Fruit fly (Drosophila melanogaster) whole organism, adult: Measurements from ENCODE around the gene CG2104.

Experiments used
- CG11617 ChIP-seq: fragments of 200-800 bp; sonication (Bioruptor generic); optimal IDR thresholded peaks from 2 replicates; lab custom pipeline; 2017; ENCODE audit warnings: mild to moderate bottlenecking, missing biosample characterization, missing genetic modification reagents, missing genetic modification characterization
- CG12768 ChIP-seq: fragments of 200-800 bp; sonication (Bioruptor generic); optimal IDR thresholded peaks from 2 replicates; lab custom pipeline; 2017; ENCODE audit warnings: missing biosample characterization, missing genetic modification characterization, mild to moderate bottlenecking, moderate library complexity, missing genetic modification reagents
- CG14711 ChIP-seq: fragments of 200-800 bp; sonication (Bioruptor generic); optimal IDR thresholded peaks from 2 replicates; lab custom pipeline; 2018; ENCODE audit warnings: missing biosample characterization, mild to moderate bottlenecking, missing genetic modification characterization, moderate library complexity
- CG1620 ChIP-seq: fragments of 200-800 bp; sonication (Bioruptor generic); optimal IDR thresholded peaks from 2 replicates; lab custom pipeline; 2016; ENCODE audit warnings: missing biosample characterization, missing genetic modification characterization
- CG33017 ChIP-seq: fragments of 200-800 bp; sonication (Bioruptor generic); optimal IDR thresholded peaks from 2 replicates; lab custom pipeline; 2018; ENCODE audit warnings: missing biosample characterization, mild to moderate bottlenecking, missing genetic modification characterization, moderate library complexity
- CG5204 ChIP-seq: fragments of 200-800 bp; sonication (Bioruptor generic); optimal IDR thresholded peaks from 2 replicates; lab custom pipeline; 2016; ENCODE audit warnings: missing biosample characterization, missing genetic modification characterization
- CG7045 ChIP-seq: fragments of 200-800 bp; sonication (Bioruptor generic); optimal IDR thresholded peaks from 2 replicates; lab custom pipeline; 2017; ENCODE audit warnings: missing biosample characterization, mild to moderate bottlenecking, missing genetic modification characterization
- CG7101 ChIP-seq: fragments of 200-800 bp; sonication (Bioruptor generic); optimal IDR thresholded peaks from 2 replicates; lab custom pipeline; 2018; ENCODE audit warnings: missing biosample characterization, mild to moderate bottlenecking, missing genetic modification characterization, moderate library complexity
- Clk ChIP-seq: fragments of 200-800 bp; sonication (Bioruptor generic); optimal IDR thresholded peaks from 2 replicates; lab custom pipeline; 2017; ENCODE audit warnings: missing biosample characterization, missing genetic modification characterization
- Crg-1 ChIP-seq: fragments of 200-800 bp; sonication (Bioruptor generic); optimal IDR thresholded peaks from 2 replicates; lab custom pipeline; 2016; ENCODE audit warnings: missing biosample characterization, missing genetic modification characterization
- Hr96 ChIP-seq: fragments of 200-800 bp; sonication (Bioruptor generic); optimal IDR thresholded peaks from 2 replicates; lab custom pipeline; 2016; ENCODE audit warnings: missing biosample characterization, missing genetic modification characterization
- Mnt ChIP-seq: fragments of 200-800 bp; sonication (Bioruptor generic); optimal IDR thresholded peaks from 2 replicates; lab custom pipeline; 2016; ENCODE audit warnings: missing biosample characterization, mild to moderate bottlenecking, missing genetic modification characterization
- bab1 ChIP-seq: fragments of 200-800 bp; sonication (Bioruptor generic); optimal IDR thresholded peaks from 3 replicates; lab custom pipeline; 2019; ENCODE audit warnings: missing biosample characterization, mild to moderate bottlenecking, missing genetic modification characterization, moderate library complexity
- cic ChIP-seq: fragments of 200-800 bp; sonication (Bioruptor generic); optimal IDR thresholded peaks from 2 replicates; lab custom pipeline; 2017; ENCODE audit warnings: missing biosample characterization, mild to moderate bottlenecking, missing genetic modification characterization, moderate library complexity
- cnc ChIP-seq, 2 experiments: fragments of >200 bp; optimal IDR thresholded peaks; 2 replicates each; lab custom pipeline; 2017
- kay ChIP-seq: fragments of 200-800 bp; sonication (Bioruptor generic); peaks from one replicate; lab custom pipeline; 2016; ENCODE audit warnings: missing biosample characterization, missing genetic modification characterization, borderline replicate concordance
- ovo ChIP-seq: fragments of 200-800 bp; sonication (Bioruptor generic); optimal IDR thresholded peaks from 2 replicates; lab custom pipeline; 2016; ENCODE audit warnings: missing biosample characterization, missing genetic modification characterization
- pad ChIP-seq: fragments of 200-800 bp; sonication (Bioruptor generic); optimal IDR thresholded peaks from 3 replicates; lab custom pipeline; 2017; ENCODE audit warnings: missing biosample characterization, missing genetic modification characterization, mild to moderate bottlenecking, moderate library complexity, missing genetic modification reagents
- tj ChIP-seq: fragments of 200-800 bp; sonication (Bioruptor generic); optimal IDR thresholded peaks from 3 replicates; lab custom pipeline; 2017; ENCODE audit warnings: missing biosample characterization, mild to moderate bottlenecking, missing genetic modification characterization, moderate library complexity
- toe ChIP-seq: fragments of 200-800 bp; sonication (Bioruptor generic); optimal IDR thresholded peaks from 2 replicates; lab custom pipeline; 2016; ENCODE audit warnings: missing biosample characterization, missing genetic modification characterization

CG2104 gene

DNA sequence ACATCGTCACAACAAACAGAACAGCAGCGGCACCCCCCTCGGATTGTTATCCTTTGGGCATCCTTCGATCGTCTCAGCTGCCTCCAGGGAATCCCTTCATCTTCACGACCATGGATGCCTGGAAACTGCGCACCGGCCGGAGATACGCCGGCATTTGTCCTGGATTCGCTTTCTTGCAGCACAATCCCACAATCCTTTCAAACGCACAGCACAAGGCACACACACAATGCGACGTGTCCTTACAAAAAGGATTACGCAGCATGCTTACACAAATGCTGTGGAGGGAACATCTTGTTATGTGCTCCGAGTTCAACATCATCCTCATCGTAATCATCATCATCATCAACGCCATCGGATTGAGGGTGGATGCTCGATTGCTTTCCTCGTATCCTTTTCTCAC, 30.0 kb upstream of the CG2104 start:
- no peak for TF ChIP-seq kay (GFP tag; lab: Kevin White, UChicago)
- TF ChIP-seq CG33017: no peak
- no peak for TF ChIP-seq CG14711 (tag; lab: Kevin White, UChicago)
- TF ChIP-seq tj (GFP tag; lab: Kevin White, UChicago): no peak
- no peak for TF ChIP-seq CG5204 (GFP tag; lab: Kevin White, UChicago)
- TF ChIP-seq CG1620 (GFP tag; lab: Kevin White, UChicago): no peak
- TF ChIP-seq Mnt (GFP tag; lab: Kevin White, UChicago): no peak
- no peak for TF ChIP-seq toe
- no peak for TF ChIP-seq bab1 (GFP tag; lab: Kevin White, UChicago)
- no peak for TF ChIP-seq Crg-1 (GFP tag; lab: Kevin White, UChicago)
- no peak for TF ChIP-seq Clk
- TF ChIP-seq CG12768 (GFP tag; lab: Kevin White, UChicago): no peak
- TF ChIP-seq cnc (optimal IDR thresholded peaks at IDR 0.05; lab: Kevin White, UChicago): no peak
- TF ChIP-seq CG7101: no peak
- no peak for TF ChIP-seq cic
- no peak for TF ChIP-seq Hr96 (GFP tag; lab: Kevin White, UChicago)

DNA sequence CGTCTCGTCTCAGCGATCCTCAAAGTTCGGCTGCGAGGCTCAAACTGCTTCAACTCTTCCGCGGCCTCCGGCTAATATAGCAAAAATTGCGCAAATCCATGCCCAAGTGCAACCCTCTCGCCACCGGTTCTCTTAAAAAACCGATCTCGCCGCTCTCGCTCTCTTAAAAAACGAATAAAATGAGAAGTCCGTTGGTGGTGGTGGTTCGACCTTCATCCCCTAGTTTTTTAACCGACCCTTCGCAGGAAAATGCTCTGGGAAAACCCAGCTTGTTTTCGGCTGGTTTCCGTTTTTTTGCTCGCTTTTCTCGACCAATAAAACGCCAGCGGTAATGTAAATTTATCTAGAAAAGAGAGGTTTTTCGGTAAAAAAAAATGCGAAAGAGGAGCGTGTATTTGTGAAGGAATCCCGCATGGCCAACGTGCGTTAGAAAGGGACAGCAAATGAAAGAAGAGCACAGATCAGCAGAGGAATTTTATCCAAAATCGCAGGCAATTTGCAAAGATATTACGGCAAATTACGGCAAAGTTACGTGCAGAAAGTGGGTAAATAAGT, 23.7 kb upstream of the CG2104 start, which contains the start of gene cas:
Gene cas (minus strand): TSS at position 51 of the 555 bp plus-strand sequence.
- no peak for TF ChIP-seq CG7045 (GFP tag; lab: Kevin White, UChicago)
- TF ChIP-seq CG12768 (GFP tag; lab: Kevin White, UChicago): no peak
- TF ChIP-seq CG1620 (GFP tag; lab: Kevin White, UChicago): no peak
- no peak for TF ChIP-seq Mnt (GFP tag; lab: Kevin White, UChicago)
- TF ChIP-seq CG11617: no peak
- no peak for TF ChIP-seq cic
- TF ChIP-seq CG7101: no peak
- TF ChIP-seq ovo: no peak
- no peak for TF ChIP-seq Hr96 (GFP tag; lab: Kevin White, UChicago)
- TF ChIP-seq pad (GFP tag; lab: Kevin White, UChicago): no peak
- TF ChIP-seq Crg-1 (GFP tag; lab: Kevin White, UChicago): no peak
- TF ChIP-seq toe: no peak
- no peak for TF ChIP-seq CG33017
- no peak for TF ChIP-seq Clk
- TF ChIP-seq tj (GFP tag; lab: Kevin White, UChicago): no peak
- no peak for TF ChIP-seq cnc (optimal IDR thresholded peaks at IDR 0.05; lab: Kevin White, UChicago)
- TF ChIP-seq bab1 (GFP tag; lab: Kevin White, UChicago): no peak

DNA sequence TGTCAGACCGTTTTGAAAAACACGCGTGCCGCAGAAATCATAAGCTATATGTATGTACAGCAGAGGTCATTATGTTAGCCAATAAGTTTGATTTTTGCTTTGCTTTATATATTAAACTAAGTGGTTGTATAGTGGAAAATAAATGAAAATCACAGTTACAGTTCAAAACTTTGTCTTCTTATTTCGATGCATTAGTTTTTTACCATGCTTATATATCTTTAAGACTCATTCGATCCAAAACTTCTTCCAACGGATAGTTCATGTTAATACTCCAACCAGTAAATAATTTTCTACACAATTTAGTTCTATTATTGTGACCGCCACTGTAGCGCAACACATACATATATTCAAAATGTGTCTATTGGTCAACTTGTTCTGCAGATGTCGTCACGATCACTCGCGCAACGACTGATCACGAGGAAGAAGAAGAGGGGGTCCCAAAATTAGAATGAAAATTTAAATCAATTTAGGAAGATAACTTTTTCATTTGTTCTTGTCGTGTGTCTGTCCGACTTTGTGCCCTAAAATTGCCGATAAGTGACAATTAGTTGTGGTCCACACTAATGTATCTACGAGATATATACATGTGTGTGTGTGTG, 12.5 kb upstream of the CG2104 start:
- TF ChIP-seq CG14711 (tag; lab: Kevin White, UChicago) (peak; percentile 11), CG5204 (GFP tag; lab: Kevin White, UChicago) (no peak), toe (peak; percentile 47), bab1 (GFP tag; lab: Kevin White, UChicago) (peak; percentile 23)

DNA sequence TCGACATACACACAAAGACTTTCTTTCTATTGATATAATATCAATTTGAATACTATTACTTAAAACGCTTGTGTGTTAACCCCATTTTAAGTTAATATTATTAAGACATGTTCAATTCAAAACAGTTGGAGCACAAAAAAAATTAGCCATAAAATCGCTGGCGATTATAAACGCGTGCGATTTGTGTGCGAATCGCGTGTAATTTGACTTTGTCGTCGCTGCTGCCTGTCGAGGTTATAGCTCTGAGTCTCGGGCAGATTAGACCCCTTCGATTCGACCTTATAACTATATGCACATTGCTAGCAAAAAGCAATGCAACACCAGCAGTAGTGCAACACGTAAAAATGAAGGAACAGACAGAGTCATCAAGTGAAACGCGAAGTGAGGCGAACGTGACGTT, 11.9 kb upstream of the CG2104 start:
- TF ChIP-seq CG33017 (no peak), Hr96 (GFP tag; lab: Kevin White, UChicago) (no peak), pad (GFP tag; lab: Kevin White, UChicago) (no peak), Clk (no peak), CG7101 (no peak), CG14711 (tag; lab: Kevin White, UChicago) (no peak), CG12768 (GFP tag; lab: Kevin White, UChicago) (no peak), tj (GFP tag; lab: Kevin White, UChicago) (no peak), cic (no peak), toe (no peak), CG5204 (GFP tag; lab: Kevin White, UChicago) (no peak), Mnt (GFP tag; lab: Kevin White, UChicago) (no peak), CG11617 (no peak), Crg-1 (GFP tag; lab: Kevin White, UChicago) (no peak), cnc (optimal IDR thresholded peaks at IDR 0.05; lab: Kevin White, UChicago) (no peak), ovo (no peak), CG7045 (GFP tag; lab: Kevin White, UChicago) (no peak), bab1 (GFP tag; lab: Kevin White, UChicago) (no peak)

DNA sequence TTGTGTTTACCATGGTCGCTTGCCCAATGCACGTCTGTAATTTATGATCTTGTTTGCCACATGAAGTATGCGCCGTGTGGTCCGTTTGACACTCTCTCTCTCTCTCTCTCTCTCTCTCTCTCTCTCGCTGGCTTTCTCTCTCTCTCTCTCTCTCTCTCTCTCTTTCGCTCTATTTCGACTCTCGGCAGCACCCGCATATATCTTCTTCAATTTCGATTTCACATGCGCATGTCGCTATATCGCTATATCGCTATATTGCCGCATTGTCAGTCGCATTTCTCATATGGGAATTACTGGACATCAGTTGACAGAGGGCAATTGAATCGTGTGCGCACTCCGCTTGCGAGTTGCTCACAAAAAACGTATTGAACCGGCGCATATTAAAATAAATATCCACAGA, 8.0 kb upstream of the CG2104 start:
- TF ChIP-seq bab1 (GFP tag; lab: Kevin White, UChicago) (peak; percentile 19), pad (GFP tag; lab: Kevin White, UChicago) (no peak), CG1620 (GFP tag; lab: Kevin White, UChicago) (no peak)

DNA sequence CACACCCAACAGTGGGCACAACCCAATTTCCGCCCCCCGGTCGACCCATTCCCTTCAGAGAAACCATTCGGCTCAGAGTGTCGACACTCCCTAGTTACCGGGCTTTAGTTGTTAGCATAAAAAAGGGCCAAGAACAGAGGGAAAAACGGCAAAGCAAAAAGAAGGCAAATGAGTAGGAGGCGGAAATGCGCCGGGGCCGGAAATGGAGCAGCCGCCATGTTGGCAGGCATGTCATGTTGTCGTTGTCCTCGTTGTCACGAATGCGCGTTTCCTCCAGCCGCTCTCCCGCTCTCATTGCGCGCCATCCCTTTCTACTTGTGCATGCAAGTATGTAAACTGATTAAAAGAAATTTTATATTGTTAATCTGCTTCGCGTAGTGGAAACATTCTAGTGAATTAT, 3.3 kb upstream of the CG2104 start:
- TF ChIP-seq CG5204 (GFP tag; lab: Kevin White, UChicago): no peak
- peak; percentile 23 for TF ChIP-seq CG7045 (GFP tag; lab: Kevin White, UChicago)

DNA sequence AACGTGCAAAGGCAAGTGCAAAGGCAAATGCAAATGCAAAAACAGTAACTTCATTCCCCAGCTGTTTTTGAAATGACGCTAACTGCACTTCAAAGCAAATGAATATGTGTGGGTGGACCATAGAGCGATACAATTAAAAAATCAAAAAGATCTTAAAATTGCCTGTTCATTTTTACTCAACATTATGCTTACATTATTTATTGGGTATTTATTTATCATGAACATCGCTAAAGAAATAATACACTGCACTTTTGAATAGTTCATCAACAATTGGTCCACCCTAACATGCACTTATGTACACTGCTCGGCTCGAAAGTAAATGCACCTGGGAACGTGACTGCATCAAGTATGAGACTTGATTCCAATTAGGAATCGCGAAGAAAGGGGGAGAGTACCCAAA, 1.4 kb upstream of the CG2104 start:
- TF ChIP-seq CG5204 (GFP tag; lab: Kevin White, UChicago): peak; percentile 34
- TF ChIP-seq CG7101: peak; percentile 83
- TF ChIP-seq pad (GFP tag; lab: Kevin White, UChicago): peak; percentile 30
- no peak for TF ChIP-seq toe
- peak; percentile 52 for TF ChIP-seq Crg-1 (GFP tag; lab: Kevin White, UChicago)
- peak; percentile 94 for TF ChIP-seq bab1 (GFP tag; lab: Kevin White, UChicago)
- TF ChIP-seq CG12768 (GFP tag; lab: Kevin White, UChicago): peak; percentile 55
- TF ChIP-seq tj (GFP tag; lab: Kevin White, UChicago): peak; percentile 2
- TF ChIP-seq kay (GFP tag; lab: Kevin White, UChicago): peak; percentile 92
- TF ChIP-seq cnc (optimal IDR thresholded peaks at IDR 0.05; lab: Kevin White, UChicago): no peak
- TF ChIP-seq CG1620 (GFP tag; lab: Kevin White, UChicago): peak; percentile 11
- no peak for TF ChIP-seq cic
- peak; percentile 84 for TF ChIP-seq CG33017
- TF ChIP-seq ovo: peak; percentile 28
- TF ChIP-seq CG11617: peak; percentile 48
- TF ChIP-seq CG14711 (tag; lab: Kevin White, UChicago): peak; percentile 71
- TF ChIP-seq Hr96 (GFP tag; lab: Kevin White, UChicago): peak; percentile 63
- TF ChIP-seq CG7045 (GFP tag; lab: Kevin White, UChicago): peak; percentile 70
- no peak for TF ChIP-seq Mnt (GFP tag; lab: Kevin White, UChicago)
- no peak for TF ChIP-seq Clk
